Fruit fly (Drosophila melanogaster) whole organism, prepupa: Measurements from ENCODE around the gene CG31176.

Experiments used
- CG10631 ChIP-seq: fragments of 200-800 bp; sonication (Bioruptor generic); optimal IDR thresholded peaks from 2 replicates; lab custom pipeline; 2016; ENCODE audit warnings: missing biosample characterization, missing genetic modification characterization
- CG11294 ChIP-seq: fragments of 200-800 bp; sonication (Bioruptor generic); IDR thresholded peaks from 2 replicates; pipeline ENCODE4 v1.3.6; 2022; ENCODE audit warnings: missing biosample characterization, missing genetic modification characterization
- CG11762 ChIP-seq: fragments of 200-800 bp; sonication (Bioruptor generic); optimal IDR thresholded peaks from 3 replicates; lab custom pipeline; 2016; ENCODE audit warnings: missing biosample characterization, missing genetic modification characterization; ENCODE audit not compliant: insufficient read depth
- CG15336 ChIP-seq: fragments of 200-800 bp; sonication (Bioruptor generic); IDR thresholded peaks from 2 replicates; pipeline ENCODE4 v1.3.6; 2022; ENCODE audit warnings: missing biosample characterization, missing genetic modification characterization
- CG16779 ChIP-seq: fragments of 200-800 bp; sonication (Bioruptor generic); optimal IDR thresholded peaks from 3 replicates; lab custom pipeline; 2017; ENCODE audit warnings: missing biosample characterization, mild to moderate bottlenecking, missing genetic modification characterization
- CG3032 ChIP-seq: fragments of 200-800 bp; optimal IDR thresholded peaks from 2 replicates; lab custom pipeline; 2019; ENCODE audit warnings: missing biosample characterization, mild to moderate bottlenecking, missing genetic modification characterization, moderate library complexity
- CG31627 ChIP-seq: fragments of 200-800 bp; sonication (Bioruptor generic); optimal IDR thresholded peaks from 3 replicates; lab custom pipeline; 2016; ENCODE audit warnings: missing biosample characterization, missing genetic modification characterization
- CG32006 ChIP-seq: fragments of 200-800 bp; sonication (Bioruptor generic); optimal IDR thresholded peaks from 3 replicates; lab custom pipeline; 2017; ENCODE audit warnings: missing biosample characterization, mild to moderate bottlenecking, missing genetic modification characterization
- CG34406 ChIP-seq: fragments of 200-800 bp; sonication (Bioruptor generic); optimal IDR thresholded peaks from 3 replicates; lab custom pipeline; 2016; ENCODE audit warnings: missing biosample characterization, missing genetic modification characterization
- CG3919 ChIP-seq: fragments of 200-800 bp; sonication (Bioruptor generic); optimal IDR thresholded peaks from 3 replicates; lab custom pipeline; 2016; ENCODE audit warnings: missing biosample characterization, missing genetic modification characterization
- CG4318 ChIP-seq: fragments of 200-800 bp; sonication (Bioruptor generic); optimal IDR thresholded peaks from 3 replicates; lab custom pipeline; 2017; ENCODE audit warnings: missing biosample characterization, mild to moderate bottlenecking, missing genetic modification characterization
- CG6792 ChIP-seq: fragments of 200-800 bp; sonication (Bioruptor generic); optimal IDR thresholded peaks from 3 replicates; lab custom pipeline; 2016; ENCODE audit warnings: missing biosample characterization, missing genetic modification characterization
- CG6808 ChIP-seq: fragments of 200-800 bp; sonication (Bioruptor generic); optimal IDR thresholded peaks from 3 replicates; lab custom pipeline; 2017; ENCODE audit warnings: missing biosample characterization, missing genetic modification characterization, mild to moderate bottlenecking, moderate library complexity, missing genetic modification reagents
- CG8319 ChIP-seq: fragments of 200-800 bp; sonication (Bioruptor generic); optimal IDR thresholded peaks from 3 replicates; lab custom pipeline; 2016; ENCODE audit warnings: missing biosample characterization, missing genetic modification characterization
- CG8632 ChIP-seq: fragments of 200-800 bp; sonication (Bioruptor generic); optimal IDR thresholded peaks from 3 replicates; lab custom pipeline; 2016; ENCODE audit warnings: missing biosample characterization, missing genetic modification characterization
- CG9139 ChIP-seq: fragments of 200-800 bp; sonication (Bioruptor generic); optimal IDR thresholded peaks from 3 replicates; lab custom pipeline; 2017; ENCODE audit warnings: missing biosample characterization, mild to moderate bottlenecking, missing genetic modification characterization
- Eip93F ChIP-seq: fragments of 200-800 bp; sonication (Bioruptor generic); optimal IDR thresholded peaks from 2 replicates; lab custom pipeline; 2016; ENCODE audit warnings: missing biosample characterization, mild to moderate bottlenecking, missing genetic modification characterization
- Gug ChIP-seq: fragments of 200-800 bp; sonication (Bioruptor generic); IDR thresholded peaks from 2 replicates; pipeline ENCODE4 v1.3.6; 2022; ENCODE audit warnings: missing biosample characterization, missing genetic modification characterization
- Hr38 ChIP-seq: sonication (Bioruptor generic); optimal IDR thresholded peaks from 2 replicates; lab custom pipeline; 2016; ENCODE audit warnings: missing biosample characterization, missing genetic modification characterization
- Hr39 ChIP-seq: fragments of 200-800 bp; sonication (Bioruptor generic); optimal IDR thresholded peaks from 2 replicates; lab custom pipeline; 2016; ENCODE audit warnings: missing biosample characterization, missing genetic modification characterization
- Hr4 ChIP-seq: fragments of 200-800 bp; sonication (Bioruptor generic); optimal IDR thresholded peaks from 3 replicates; lab custom pipeline; 2016; ENCODE audit warnings: missing biosample characterization, missing genetic modification characterization
- Met ChIP-seq: fragments of 200-800 bp; sonication (Bioruptor generic); optimal IDR thresholded peaks from 3 replicates; lab custom pipeline; 2016; ENCODE audit warnings: missing biosample characterization, missing genetic modification characterization
- OdsH ChIP-seq: fragments of 200-800 bp; sonication (Bioruptor generic); optimal IDR thresholded peaks from 3 replicates; lab custom pipeline; 2016; ENCODE audit warnings: missing biosample characterization, missing genetic modification characterization
- Smox ChIP-seq: fragments of 200-800 bp; sonication (Bioruptor generic); optimal IDR thresholded peaks from 3 replicates; lab custom pipeline; 2016; ENCODE audit warnings: missing biosample characterization, missing genetic modification characterization
- Sox102F ChIP-seq: fragments of 200-800 bp; sonication (Bioruptor generic); optimal IDR thresholded peaks from 2 replicates; lab custom pipeline; 2016; ENCODE audit warnings: missing biosample characterization, mild to moderate bottlenecking, missing genetic modification characterization
- Sox15 ChIP-seq: fragments of 200-800 bp; sonication (Bioruptor generic); optimal IDR thresholded peaks from 3 replicates; lab custom pipeline; 2016; ENCODE audit warnings: missing biosample characterization, missing genetic modification characterization
- achi ChIP-seq: fragments of 200-800 bp; sonication (Bioruptor generic); optimal IDR thresholded peaks from 3 replicates; lab custom pipeline; 2016; ENCODE audit warnings: missing biosample characterization, missing genetic modification characterization
- acj6 ChIP-seq: fragments of 200-800 bp; sonication (Bioruptor generic); optimal IDR thresholded peaks from 3 replicates; lab custom pipeline; 2016; ENCODE audit warnings: missing biosample characterization, missing genetic modification characterization
- cyc ChIP-seq: fragments of 200-800 bp; sonication (Bioruptor generic); optimal IDR thresholded peaks from 3 replicates; lab custom pipeline; 2016; ENCODE audit warnings: missing biosample characterization, missing genetic modification characterization
- dac ChIP-seq: fragments of 200-800 bp; sonication (Bioruptor generic); optimal IDR thresholded peaks from 2 replicates; lab custom pipeline; 2017; ENCODE audit warnings: missing biosample characterization, mild to moderate bottlenecking, missing genetic modification characterization
- dsx ChIP-seq: fragments of 200-800 bp; optimal IDR thresholded peaks from 3 replicates; lab custom pipeline; 2019; ENCODE audit warnings: missing biosample characterization, mild to moderate bottlenecking, missing genetic modification characterization, moderate library complexity; ENCODE audit not compliant: poor library complexity, severe bottlenecking
- eg ChIP-seq: fragments of 200-800 bp; sonication (Bioruptor generic); IDR thresholded peaks from 3 replicates; pipeline ENCODE4 v1.3.6; 2022; ENCODE audit warnings: missing biosample characterization, missing genetic modification characterization
- esn ChIP-seq: fragments of 200-800 bp; sonication (Bioruptor generic); optimal IDR thresholded peaks from 2 replicates; lab custom pipeline; 2016; ENCODE audit warnings: missing biosample characterization, mild to moderate bottlenecking, missing genetic modification characterization, moderate library complexity
- fd59A ChIP-seq: fragments of 200-800 bp; sonication (Bioruptor generic); optimal IDR thresholded peaks from 2 replicates; lab custom pipeline; 2017; ENCODE audit warnings: missing biosample characterization, mild to moderate bottlenecking, missing genetic modification characterization, missing genetic modification reagents
- fd85E ChIP-seq: fragments of 200-800 bp; sonication (Bioruptor generic); optimal IDR thresholded peaks from 3 replicates; lab custom pipeline; 2016; ENCODE audit warnings: missing biosample characterization, missing genetic modification characterization
- fkh ChIP-seq: fragments of 200-800 bp; sonication (Bioruptor generic); optimal IDR thresholded peaks from 3 replicates; lab custom pipeline; 2017; ENCODE audit warnings: missing biosample characterization, mild to moderate bottlenecking, missing genetic modification characterization, moderate library complexity
- net ChIP-seq: fragments of 200-800 bp; sonication (Bioruptor generic); optimal IDR thresholded peaks from 3 replicates; lab custom pipeline; 2016; ENCODE audit warnings: missing biosample characterization, missing genetic modification characterization
- pdm3 ChIP-seq: fragments of 200-800 bp; sonication (Bioruptor generic); optimal IDR thresholded peaks from 3 replicates; lab custom pipeline; 2016; ENCODE audit warnings: missing biosample characterization, missing genetic modification characterization
- spab ChIP-seq: fragments of 200-800 bp; sonication (Bioruptor generic); optimal IDR thresholded peaks from 2 replicates; lab custom pipeline; 2017; ENCODE audit warnings: missing biosample characterization, mild to moderate bottlenecking, missing genetic modification characterization, missing genetic modification reagents
- ss ChIP-seq, 2 experiments: fragments of 200-800 bp; sonication (Bioruptor generic); optimal IDR thresholded peaks; 2 replicates in 1 of 2; 3 replicates in 1 of 2; lab custom pipeline; 2017 to 2018; ENCODE audit warnings: mild to moderate bottlenecking in 2 of 2, missing biosample characterization in 2 of 2, missing genetic modification characterization in 2 of 2, moderate library complexity in 1 of 2
- svp ChIP-seq: fragments of 200-800 bp; sonication (Bioruptor generic); peaks from one replicate; lab custom pipeline; 2016; ENCODE audit warnings: missing biosample characterization, missing genetic modification characterization

Gene CG31176

DNA sequence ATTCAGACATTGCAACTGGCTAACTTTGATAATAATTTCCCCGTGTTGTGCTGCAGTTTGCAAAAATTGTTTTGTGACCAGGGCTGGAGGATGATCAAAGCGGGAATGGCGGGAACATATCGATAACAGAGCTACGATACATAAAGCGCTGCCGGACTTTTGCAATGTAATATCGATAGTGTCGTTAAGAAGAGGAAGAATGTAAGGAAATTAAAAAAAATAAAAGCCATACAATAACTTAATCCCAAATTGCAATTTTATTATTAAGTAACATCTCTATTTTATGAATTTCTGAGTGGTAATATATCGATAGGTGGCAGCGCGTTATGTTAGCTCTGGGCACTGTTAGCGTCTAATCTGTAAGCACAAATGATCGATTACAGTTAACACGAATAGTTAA lies 47.8 kb downstream of the CG31176 start, which contains the start of gene PolA1:
Gene PolA1, minus strand, starts transcription at position 115 of the 400 bp plus-strand sequence.
- TF ChIP-seq Hr4 (GFP tag; lab: Kevin White, UChicago): no peak
- peak; percentile 10 for TF ChIP-seq CG3032
- peak; percentile 36 for TF ChIP-seq esn (GFP tag; lab: Kevin White, UChicago)
- TF ChIP-seq Hr39: no peak
- TF ChIP-seq CG15336 (GFP tag; lab: Robert Waterston, UW): no peak
- no peak for TF ChIP-seq fd59A
- TF ChIP-seq Eip93F (GFP tag; lab: Kevin White, UChicago): no peak
- TF ChIP-seq OdsH: no peak
- TF ChIP-seq CG11294 (GFP tag; lab: Robert Waterston, UW): no peak
- no peak for TF ChIP-seq CG9139
- TF ChIP-seq dac (GFP tag; lab: Kevin White, UChicago): no peak
- no peak for TF ChIP-seq CG4318 (GFP tag; lab: Kevin White, UChicago)
- no peak for TF ChIP-seq acj6
- TF ChIP-seq CG31627: peak; percentile 29
- no peak for TF ChIP-seq net (GFP tag; lab: Kevin White, UChicago)
- TF ChIP-seq Met (GFP tag; lab: Kevin White, UChicago): no peak
- TF ChIP-seq CG32006: no peak
- TF ChIP-seq fd85E (GFP tag; lab: Kevin White, UChicago): no peak
- TF ChIP-seq Gug (GFP tag; lab: Robert Waterston, UW): no peak
- TF ChIP-seq Sox102F (GFP tag; lab: Kevin White, UChicago): no peak
- TF ChIP-seq CG34406 (GFP tag; lab: Kevin White, UChicago): no peak
- no peak for TF ChIP-seq svp (GFP tag; lab: Kevin White, UChicago)
- no peak for TF ChIP-seq spab
- TF ChIP-seq CG6808: no peak
- no peak for TF ChIP-seq CG10631 (GFP tag; lab: Kevin White, UChicago)
- TF ChIP-seq CG8632: no peak
- TF ChIP-seq Sox15: no peak
- TF ChIP-seq pdm3: no peak
- TF ChIP-seq ss (GFP tag; optimal IDR thresholded peaks at IDR 0.05; lab: Kevin White, UChicago): no peak
- peak; percentile 6 for TF ChIP-seq cyc (GFP tag; lab: Kevin White, UChicago)
- no peak for TF ChIP-seq dsx (GFP tag; lab: Kevin White, UChicago)

dm6 chr3R:21665404-21665803 lies 54.1 kb downstream of the CG31176 start:
- TF ChIP-seq CG3032 (no peak), Hr38 (GFP tag; lab: Kevin White, UChicago) (no peak), CG31627 (no peak), CG11762 (no peak), CG6792 (GFP tag; lab: Kevin White, UChicago) (no peak), fkh (GFP tag; lab: Kevin White, UChicago) (no peak), eg (GFP tag; lab: Robert Waterston, UW) (no peak), CG3919 (no peak), CG8632 (no peak), CG8319 (GFP tag; lab: Kevin White, UChicago) (no peak), CG11294 (GFP tag; lab: Robert Waterston, UW) (no peak), Smox (GFP tag; lab: Kevin White, UChicago) (no peak), svp (GFP tag; lab: Kevin White, UChicago) (no peak), CG16779 (tag; lab: Kevin White, UChicago) (no peak), Sox15 (no peak), CG34406 (GFP tag; lab: Kevin White, UChicago) (no peak), achi (no peak), net (GFP tag; lab: Kevin White, UChicago) (no peak), ss (GFP tag; optimal IDR thresholded peaks at IDR 0.05; lab: Kevin White, UChicago) (no peak)
